Worm (Caenorhabditis elegans) whole organism, L4 larva: ENCODE measurements around the gene glr-6.

ENCODE experiments used
- ceh-20 ChIP-seq: fragments of 200-800 bp; sonication (Bioruptor generic); IDR thresholded peaks from 2 replicates; pipeline ENCODE4 v1.3.6; 2022; ENCODE audit warnings: missing genetic modification reagents, missing genetic modification characterization, missing compliant biosample characterization
- daf-19 ChIP-seq: fragments of 200-800 bp; sonication (Bioruptor generic); conservative IDR thresholded peaks from 2 replicates; pipeline ENCODE4 v1.3.6; 2022; ENCODE audit warnings: missing genetic modification characterization, missing compliant biosample characterization
- jun-1 ChIP-seq: fragments of 150-350 bp; optimal IDR thresholded peaks from 2 replicates; lab custom pipeline; 2014; ENCODE audit warnings: missing biosample characterization, missing genetic modification reagents, missing genetic modification characterization
- lir-3 ChIP-seq: sonication (generic microtip); optimal IDR thresholded peaks from 2 replicates; lab custom pipeline; 2016; ENCODE audit warnings: mild to moderate bottlenecking, missing genetic modification characterization, missing compliant biosample characterization
- nhr-48 ChIP-seq: sonication (generic microtip); optimal IDR thresholded peaks from 2 replicates; lab custom pipeline; 2016; ENCODE audit warnings: mild to moderate bottlenecking, missing genetic modification characterization, missing compliant biosample characterization
- pha-4 ChIP-seq, 2 experiments: fragments of 150-350 bp in 1 of 2; fragments of 200-800 bp in 1 of 2; sonication (Bioruptor generic) in 1 of 2; IDR thresholded peaks in 1 of 2; optimal IDR thresholded peaks in 1 of 2; 2 replicates each; pipeline versions ENCODE4 v1.3.6 to Lab custom; 2014 to 2022; ENCODE audit warnings: missing genetic modification characterization in 2 of 2, missing genetic modification reagents in 2 of 2, missing biosample characterization in 1 of 2, missing compliant biosample characterization in 1 of 2
- zag-1 ChIP-seq: fragments of 150-350 bp; optimal IDR thresholded peaks from 2 replicates; lab custom pipeline; 2014; ENCODE audit warnings: missing biosample characterization, missing genetic modification characterization
- zip-2 ChIP-seq: fragments of 150-350 bp; optimal IDR thresholded peaks from 2 replicates; lab custom pipeline; 2014; ENCODE audit warnings: missing biosample characterization, missing genetic modification characterization
- ztf-7 ChIP-seq: fragments of 150-350 bp; optimal IDR thresholded peaks from 2 replicates; lab custom pipeline; 2014; ENCODE audit warnings: missing biosample characterization, missing genetic modification characterization

The glr-6 gene

DNA sequence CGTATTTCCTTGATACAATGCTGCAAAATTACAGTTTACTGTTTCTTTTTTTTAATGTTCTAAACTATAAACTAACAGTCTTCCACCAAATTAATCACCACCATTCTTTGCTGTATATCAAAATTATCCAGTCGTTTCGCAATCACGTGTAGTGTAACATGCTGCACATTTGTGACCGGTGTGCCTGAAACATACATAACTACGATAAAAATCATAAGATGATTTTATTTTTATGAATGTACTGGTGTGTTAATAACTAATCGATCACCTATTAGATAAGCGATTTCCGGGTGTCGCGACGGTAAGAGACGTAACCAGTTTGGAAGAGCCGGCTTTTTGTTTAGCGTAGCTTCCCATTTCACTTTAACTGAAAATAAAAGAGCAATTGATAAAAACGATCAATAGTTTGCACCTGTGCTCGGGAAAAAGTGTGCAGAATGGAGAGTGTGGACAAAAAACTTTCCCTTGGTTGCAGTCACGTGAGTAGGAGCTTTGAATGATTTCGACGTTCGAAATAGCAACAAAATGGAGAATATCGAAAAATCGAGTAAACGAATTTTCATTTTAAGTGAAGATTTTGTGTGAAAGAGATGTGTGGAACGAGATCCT is 51.5 kb downstream of the glr-6 start, which contains the start of gene sgca-1 (continued):
- no peak for TF ChIP-seq lir-3
- no peak for TF ChIP-seq daf-19 (GFP tag; lab: Robert Waterston, UW)
- TF ChIP-seq jun-1 (tag; lab: Kevin White, UChicago), result no peak
- no peak for TF ChIP-seq pha-4 (GFP tag; IDR thresholded peaks at IDR 0.05; lab: Robert Waterston, UW)
- no peak for TF ChIP-seq pha-4 (tag; optimal IDR thresholded peaks at IDR 0.05; lab: Kevin White, UChicago)
- no peak for TF ChIP-seq zip-2 (tag; lab: Kevin White, UChicago)
- TF ChIP-seq ztf-7 (tag; lab: Kevin White, UChicago), result peak; percentile 6
- no peak for TF ChIP-seq zag-1 (tag; lab: Kevin White, UChicago)
- TF ChIP-seq nhr-48, result peak; percentile 56
- no peak for TF ChIP-seq ceh-20
- TF ChIP-seq, all 104 proteins: peak for 19
